Worm (Caenorhabditis elegans): ENCODE results near the gene ZK105.11.

- TF ChIP-seq unc-62 (GFP tag; optimal IDR thresholded peaks at IDR 0.05), result no peak
- TF ChIP-seq ZK546.5 (tag; optimal IDR thresholded peaks at IDR 0.05), result no peak
- no peak for TF ChIP-seq nhr-237 (tag; optimal IDR thresholded peaks at IDR 0.05)
- TF ChIP-seq mab-5 (tag; optimal IDR thresholded peaks at IDR 0.05), result no peak
- TF ChIP-seq unc-55 (GFP tag; optimal IDR thresholded peaks at IDR 0.05), result peak; percentile 80
- no peak for TF ChIP-seq elt-3 (tag; optimal IDR thresholded peaks at IDR 0.05)
- TF ChIP-seq ama-1 (optimal IDR thresholded peaks at IDR 0.05), result peak; percentile 42
- no peak for TF ChIP-seq aly-2 (tag; optimal IDR thresholded peaks at IDR 0.05)
Measured at ce11 chrV:7734909-7735308, 26.5 kb upstream of the ZK105.11 start, which contains the start of gene clic-1.

Data from whole organism, L2 larva.